Fruit fly (Drosophila melanogaster): ENCODE results near the gene RpS17.

- no peak for TF ChIP-seq CG8478 (optimal IDR thresholded peaks at IDR 0.05)
- no peak for TF ChIP-seq Dll (optimal IDR thresholded peaks at IDR 0.05)
- TF ChIP-seq usp (GFP tag; optimal IDR thresholded peaks at IDR 0.05), result no peak
- no peak for TF ChIP-seq psq (optimal IDR thresholded peaks at IDR 0.05)
- no peak for TF ChIP-seq pan (optimal IDR thresholded peaks at IDR 0.05)
These were observed 32.9 kb downstream of the RpS17 start for dm6 chr3L:9396704-9397103.

Data from whole organism.